Worm (Caenorhabditis elegans): Measurements from ENCODE around the gene K09C8.9.
A peak's percentile ranks its signal among the peaks of the same experiment; 100 is the strongest.

K09C8.9 gene

DNA sequence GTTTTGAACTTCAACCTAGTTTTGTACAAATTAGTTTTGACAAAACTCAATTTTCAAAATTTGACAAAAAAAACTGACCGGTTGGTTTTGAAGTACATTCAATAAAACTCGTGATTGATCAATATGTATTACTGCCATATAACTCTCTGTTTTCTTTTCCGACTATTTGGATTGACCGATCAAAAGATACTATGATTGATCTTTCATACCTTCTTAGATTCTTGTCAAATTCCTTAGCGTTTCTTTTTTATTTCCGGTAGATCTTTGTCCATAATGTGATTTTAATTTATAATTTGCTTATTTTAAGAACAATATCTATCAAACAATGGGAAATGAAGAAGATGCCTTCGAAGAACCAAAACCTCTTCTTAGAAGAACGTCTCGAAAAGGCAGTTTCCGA, 44.7 kb upstream of the K09C8.9 start, which contains the start of gene F58A3.3:
Gene F58A3.3, plus strand, starts transcription at position 301 of the 400 bp plus-strand sequence.
- no peak for TF ChIP-seq ztf-6 (GFP tag; IDR thresholded peaks at IDR 0.05)
- no peak for TF ChIP-seq nhr-27 (tag; optimal IDR thresholded peaks at IDR 0.05)
- TF ChIP-seq D2030.7 (GFP tag; IDR thresholded peaks at IDR 0.05): no peak
- no peak for TF ChIP-seq nfyb-1 (GFP tag; IDR thresholded peaks at IDR 0.05)
- no peak for TF ChIP-seq mxl-1 (tag; optimal IDR thresholded peaks at IDR 0.05)
- no peak for TF ChIP-seq lin-26 (GFP tag; IDR thresholded peaks at IDR 0.05)

DNA sequence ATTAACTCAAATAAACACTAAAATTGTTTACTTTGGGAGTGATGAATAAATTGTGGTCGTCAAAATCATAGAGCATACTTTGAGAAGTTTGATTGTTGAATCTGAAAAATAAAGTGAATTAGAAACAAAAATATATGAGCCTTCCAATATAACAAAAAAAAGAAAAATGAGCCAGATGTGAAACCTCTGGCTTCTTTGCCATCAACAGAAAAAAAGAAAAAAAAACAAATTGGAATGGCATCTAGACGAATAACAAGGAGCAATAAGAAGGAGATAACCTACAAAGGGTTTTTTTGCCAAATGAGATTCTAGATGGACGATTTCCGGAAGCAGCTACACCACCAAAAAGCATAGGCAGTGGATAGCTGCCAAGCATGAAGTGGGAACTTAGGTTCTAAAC, 43.0 kb upstream of the K09C8.9 start, which contains the start of gene F58A3.4:
Gene F58A3.4, minus strand, starts transcription at position 101 of the 400 bp plus-strand sequence.
- no peak for TF ChIP-seq F55B11.4 (tag; optimal IDR thresholded peaks at IDR 0.05; ENCODE audit: borderline replicate concordance, insufficient read depth)
- no peak for TF ChIP-seq nfya-2 (GFP tag; IDR thresholded peaks at IDR 0.05)
- TF ChIP-seq dpl-1 (GFP tag; optimal IDR thresholded peaks at IDR 0.05): no peak
- TF ChIP-seq nhr-179 (tag; optimal IDR thresholded peaks at IDR 0.05): no peak
- no peak for TF ChIP-seq B0019.2 (GFP tag; conservative IDR thresholded peaks at IDR 0.05)
- TF ChIP-seq ztf-6 (GFP tag; IDR thresholded peaks at IDR 0.05): no peak
- no peak for TF ChIP-seq die-1 (tag; optimal IDR thresholded peaks at IDR 0.05)
- no peak for TF ChIP-seq F52B5.7 (tag; optimal IDR thresholded peaks at IDR 0.05)
- no peak for TF ChIP-seq hmg-1.2 (GFP tag; IDR thresholded peaks at IDR 0.05)

DNA sequence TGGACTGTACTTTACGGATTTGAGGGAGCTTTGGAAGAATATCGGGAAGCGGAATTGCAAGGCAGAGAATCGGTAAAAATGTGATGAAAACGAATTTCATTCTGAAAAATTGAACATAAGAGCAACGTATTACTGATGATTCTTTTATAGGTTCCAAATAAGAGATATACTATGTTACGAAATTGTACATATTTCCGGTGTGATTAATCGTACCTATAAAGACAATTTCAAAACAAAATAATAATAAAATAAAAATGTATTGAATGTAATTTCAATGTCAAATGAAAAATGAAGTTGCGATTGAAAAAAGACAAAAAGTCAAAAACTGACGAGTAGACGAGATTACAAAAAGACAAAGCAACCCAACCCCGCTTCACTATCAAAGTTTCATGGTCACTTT, 41.4 kb upstream of the K09C8.9 start, which contains the start of gene ttr-31:
Gene ttr-31, minus strand, starts transcription at position 101 of the 400 bp plus-strand sequence.
- no peak for TF ChIP-seq ztf-22 (GFP tag; optimal IDR thresholded peaks at IDR 0.05)
- no peak for TF ChIP-seq C06A6.2 (GFP tag; conservative IDR thresholded peaks at IDR 0.05)
- no peak for TF ChIP-seq sea-2 (GFP tag; IDR thresholded peaks at IDR 0.05)
- TF ChIP-seq K12H6.12 (tag; optimal IDR thresholded peaks at IDR 0.05): no peak
- TF ChIP-seq madf-6 (GFP tag; IDR thresholded peaks at IDR 0.05): no peak
- TF ChIP-seq F49E8.2 (tag; optimal IDR thresholded peaks at IDR 0.05; ENCODE audit: insufficient read depth): no peak
- TF ChIP-seq ceh-40 (GFP tag; IDR thresholded peaks at IDR 0.05): no peak
- no peak for TF ChIP-seq attf-5 (GFP tag; optimal IDR thresholded peaks at IDR 0.05)
- no peak for TF ChIP-seq hrde-1 (tag; optimal IDR thresholded peaks at IDR 0.05; ENCODE audit: borderline replicate concordance)
- no peak for TF ChIP-seq egl-44 (GFP tag; IDR thresholded peaks at IDR 0.05)
- TF ChIP-seq rec-8 (tag; optimal IDR thresholded peaks at IDR 0.05): no peak

DNA sequence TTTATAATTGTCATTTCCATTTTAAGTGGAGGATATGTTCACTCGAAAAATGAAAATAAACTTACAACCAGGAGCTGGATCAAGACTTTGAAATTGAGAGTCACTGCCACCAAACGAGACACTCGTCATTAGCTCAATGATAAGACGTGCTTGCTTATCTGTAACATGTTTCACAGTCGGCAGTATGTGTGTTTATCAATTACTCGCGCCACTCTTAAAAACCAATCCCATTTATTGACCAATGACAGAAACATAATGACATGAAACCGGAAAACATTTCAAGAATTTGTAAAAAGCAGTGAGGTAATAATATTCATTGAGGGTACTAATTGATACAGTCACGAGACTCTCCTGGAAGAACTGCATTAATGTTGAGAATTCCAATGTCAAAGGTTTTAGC, 40.5 kb upstream of the K09C8.9 start, which contains the start of gene del-5:
Gene del-5, minus strand, starts transcription at position 130 of the 400 bp plus-strand sequence.
- TF ChIP-seq K11D2.4 (GFP tag; IDR thresholded peaks at IDR 0.05) (no peak), ccch-3 (GFP tag; optimal IDR thresholded peaks at IDR 0.05) (no peak), ets-4 (GFP tag; optimal IDR thresholded peaks at IDR 0.05) (peak; percentile 73), unc-62 (GFP tag; optimal IDR thresholded peaks at IDR 0.05) (peak; percentile 14), hmg-20 (GFP tag; IDR thresholded peaks at IDR 0.05) (no peak), lin-54 (GFP tag; optimal IDR thresholded peaks at IDR 0.05) (no peak), ztf-22 (GFP tag; optimal IDR thresholded peaks at IDR 0.05) (no peak), sdz-38 (tag; optimal IDR thresholded peaks at IDR 0.05) (no peak), nhr-80 (tag; optimal IDR thresholded peaks at IDR 0.05) (peak; percentile 58), ztf-3 (GFP tag; optimal IDR thresholded peaks at IDR 0.05) (no peak)

Measured in whole organism, young adult.